Fruit fly (Drosophila melanogaster) whole organism, embryonic: ENCODE results near the gene xmas.

Experiments
- Asciz ChIP-seq: fragments of 200-800 bp; sonication (Bioruptor generic); optimal IDR thresholded peaks from 2 replicates; lab custom pipeline; 2017; ENCODE audit warnings: missing biosample characterization, mild to moderate bottlenecking, missing genetic modification characterization, missing genetic modification reagents
- Bgb ChIP-seq: fragments of 200-800 bp; sonication (Bioruptor generic); IDR thresholded peaks from 2 replicates; pipeline ENCODE4 v1.3.6; 2022; ENCODE audit warnings: missing biosample characterization, missing genetic modification characterization; ENCODE audit not compliant: partially characterized antibody
- CG10147 ChIP-seq: fragments of 200-800 bp; sonication (Bioruptor generic); optimal IDR thresholded peaks from 2 replicates; lab custom pipeline; 2019; ENCODE audit warnings: missing biosample characterization, mild to moderate bottlenecking, missing genetic modification characterization, moderate library complexity
- CG6854 ChIP-seq: fragments of 200-800 bp; sonication (Bioruptor generic); optimal IDR thresholded peaks from 3 replicates; lab custom pipeline; 2017; ENCODE audit warnings: missing biosample characterization, mild to moderate bottlenecking, missing genetic modification characterization
- NC2β ChIP-seq: fragments of 200-800 bp; sonication (Bioruptor generic); optimal IDR thresholded peaks from 2 replicates; lab custom pipeline; 2016; ENCODE audit warnings: missing biosample characterization, missing genetic modification characterization
- esg ChIP-seq: fragments of 200-800 bp; sonication (Bioruptor generic); conservative IDR thresholded peaks from 2 replicates; pipeline ENCODE4 v1.3.6; 2022; ENCODE audit warnings: missing biosample characterization, missing genetic modification characterization
- mam ChIP-seq: fragments of 200-800 bp; sonication (Bioruptor generic); optimal IDR thresholded peaks from 3 replicates; lab custom pipeline; 2016; ENCODE audit warnings: missing biosample characterization, missing genetic modification characterization
- nau ChIP-seq: fragments of 200-800 bp; sonication (Bioruptor generic); optimal IDR thresholded peaks from 3 replicates; lab custom pipeline; 2017; ENCODE audit warnings: missing biosample characterization, mild to moderate bottlenecking, missing genetic modification characterization, missing genetic modification reagents
- psq ChIP-seq: fragments of 200-800 bp; sonication (Bioruptor generic); optimal IDR thresholded peaks from 2 replicates; lab custom pipeline; 2017; ENCODE audit warnings: missing biosample characterization, missing genetic modification characterization
- sug ChIP-seq: fragments of 200-800 bp; optimal IDR thresholded peaks from 2 replicates; lab custom pipeline; 2019; ENCODE audit warnings: missing biosample characterization, mild to moderate bottlenecking, missing genetic modification characterization, moderate library complexity

- TF ChIP-seq Bgb (GFP tag; lab: Robert Waterston, UW) (no peak), sug (tag; lab: Kevin White, UChicago) (peak; percentile 65), nau (GFP tag; lab: Kevin White, UChicago) (peak; percentile 56), NC2β (GFP tag; lab: Kevin White, UChicago) (no peak), mam (GFP tag; lab: Kevin White, UChicago) (peak; percentile 23), esg (peak; percentile 73), psq (peak; percentile 30), Asciz (GFP tag; lab: Kevin White, UChicago) (peak; percentile 81), CG10147 (GFP tag; lab: Kevin White, UChicago) (peak; percentile 79), CG6854 (GFP tag; lab: Kevin White, UChicago) (peak; percentile 72)
Observed at dm6 chrX:17129733-17130466, 29.2 kb downstream of the xmas start.
